Fruit fly (Drosophila melanogaster) whole organism, wandering third instar larva: ENCODE data around the gene Atac3.

Experiments used
- Abd-B ChIP-seq: fragments of >200 bp; optimal IDR thresholded peaks from 2 replicates; lab custom pipeline; 2017; ENCODE audit warnings: missing biosample characterization, missing genetic modification characterization
- CG32264 ChIP-seq: fragments of 200-800 bp; sonication (Bioruptor generic); optimal IDR thresholded peaks from 2 replicates; lab custom pipeline; 2016; ENCODE audit warnings: missing biosample characterization, missing genetic modification characterization
- CG9705 ChIP-seq: fragments of 200-800 bp; sonication (Bioruptor generic); optimal IDR thresholded peaks from 2 replicates; lab custom pipeline; 2018; ENCODE audit warnings: missing biosample characterization, mild to moderate bottlenecking, missing genetic modification characterization
- CrebA ChIP-seq: fragments of 200-800 bp; sonication (Bioruptor generic); optimal IDR thresholded peaks from 2 replicates; lab custom pipeline; 2016; ENCODE audit warnings: missing biosample characterization, mild to moderate bottlenecking, missing genetic modification characterization, borderline replicate concordance
- Dfd ChIP-seq: fragments of >200 bp; optimal IDR thresholded peaks from 2 replicates; lab custom pipeline; 2017; ENCODE audit warnings: missing biosample characterization, missing genetic modification characterization
- Dif ChIP-seq: fragments of 200-275, 200-300 bp; sonication (Bioruptor generic); optimal IDR thresholded peaks from 2 replicates; lab custom pipeline; 2018; ENCODE audit warnings: missing biosample characterization, missing genetic modification characterization; ENCODE audit not compliant: partially characterized antibody
- GATAd ChIP-seq: sonication (Bioruptor generic); optimal IDR thresholded peaks from 2 replicates; lab custom pipeline; 2016; ENCODE audit warnings: missing biosample characterization, missing genetic modification characterization
- HLH106 ChIP-seq: fragments of 200-800 bp; optimal IDR thresholded peaks from 3 replicates; lab custom pipeline; 2019; ENCODE audit warnings: missing biosample characterization, mild to moderate bottlenecking, missing genetic modification characterization, moderate library complexity
- Hnf4 ChIP-seq: fragments of 200-800 bp; sonication (Bioruptor generic); optimal IDR thresholded peaks from 2 replicates; lab custom pipeline; 2016; ENCODE audit warnings: missing biosample characterization, mild to moderate bottlenecking, missing genetic modification characterization
- Hr78 ChIP-seq: fragments of >200 bp; optimal IDR thresholded peaks from 2 replicates; lab custom pipeline; 2017; ENCODE audit warnings: missing biosample characterization, missing genetic modification characterization
- Mio ChIP-seq: sonication (Bioruptor generic); optimal IDR thresholded peaks from 2 replicates; lab custom pipeline; 2016; ENCODE audit warnings: missing biosample characterization, missing genetic modification characterization
- N ChIP-seq: fragments of >200 bp; optimal IDR thresholded peaks from 2 replicates; lab custom pipeline; 2018; ENCODE audit warnings: missing biosample characterization, missing external identifiers, missing genetic modification characterization
- OdsH ChIP-seq: fragments of 200-800 bp; sonication (Bioruptor generic); optimal IDR thresholded peaks from 2 replicates; lab custom pipeline; 2016; ENCODE audit warnings: missing biosample characterization, mild to moderate bottlenecking, missing genetic modification characterization
- Rel ChIP-seq, 2 experiments: fragments of 200-800 bp; sonication (Bioruptor generic) in 1 of 2; optimal IDR thresholded peaks; 2 replicates in 1 of 2; 3 replicates in 1 of 2; lab custom pipeline; 2016 to 2019; ENCODE audit warnings: mild to moderate bottlenecking in 2 of 2, missing biosample characterization in 2 of 2, missing genetic modification characterization in 2 of 2, moderate library complexity in 1 of 2
- Vsx2 ChIP-seq: fragments of 200-300, 225-300 bp; sonication (Bioruptor generic); optimal IDR thresholded peaks from 2 replicates; lab custom pipeline; 2018; ENCODE audit warnings: missing biosample characterization, missing genetic modification characterization; ENCODE audit not compliant: partially characterized antibody
- br ChIP-seq: fragments of 200-800 bp; sonication (Bioruptor generic); optimal IDR thresholded peaks from 2 replicates; lab custom pipeline; 2016; ENCODE audit warnings: missing biosample characterization, missing genetic modification characterization
- brk ChIP-seq: fragments of 200-800 bp; sonication (Bioruptor generic); optimal IDR thresholded peaks from 2 replicates; lab custom pipeline; 2016; ENCODE audit warnings: missing biosample characterization, mild to moderate bottlenecking, missing genetic modification characterization
- dl ChIP-seq, 2 experiments: fragments of 175-275, 200-275 bp in 1 of 2; fragments of 200-275 bp in 1 of 2; sonication (Bioruptor generic); optimal IDR thresholded peaks; lab custom pipeline; 2018; ENCODE audit warnings: mild to moderate bottlenecking in 2 of 2, missing biosample characterization in 2 of 2, missing genetic modification characterization in 2 of 2, moderate library complexity in 2 of 2; ENCODE audit not compliant: partially characterized antibody in 2 of 2, insufficient read depth in 1 of 2
- dmrt93B ChIP-seq: fragments of 200-800 bp; sonication (Bioruptor generic); optimal IDR thresholded peaks from 2 replicates; lab custom pipeline; 2018; ENCODE audit warnings: missing biosample characterization, mild to moderate bottlenecking, missing genetic modification characterization
- dsf ChIP-seq: sonication (Bioruptor generic); optimal IDR thresholded peaks from 2 replicates; lab custom pipeline; 2016; ENCODE audit warnings: missing biosample characterization, missing genetic modification characterization, borderline replicate concordance
- ey ChIP-seq: fragments of 200-800 bp; sonication (Bioruptor generic); optimal IDR thresholded peaks from 2 replicates; lab custom pipeline; 2016; ENCODE audit warnings: missing biosample characterization, missing genetic modification characterization
- fru ChIP-seq: fragments of 200-800 bp; sonication (Bioruptor generic); optimal IDR thresholded peaks from 3 replicates; lab custom pipeline; 2016; ENCODE audit warnings: missing biosample characterization, mild to moderate bottlenecking, missing genetic modification characterization
- h ChIP-seq: fragments of 200-800 bp; sonication (Bioruptor generic); optimal IDR thresholded peaks from 3 replicates; lab custom pipeline; 2016; ENCODE audit warnings: missing biosample characterization, mild to moderate bottlenecking, missing genetic modification characterization
- jim ChIP-seq: fragments of 175-275, 200-325 bp; sonication (Bioruptor generic); optimal IDR thresholded peaks from 2 replicates; lab custom pipeline; 2016; ENCODE audit warnings: missing biosample characterization, mild to moderate bottlenecking, missing genetic modification characterization
- lola ChIP-seq: fragments of >200 bp; optimal IDR thresholded peaks from 2 replicates; lab custom pipeline; 2017; ENCODE audit warnings: missing biosample characterization, missing genetic modification characterization
- pan ChIP-seq: fragments of >200 bp; optimal IDR thresholded peaks from 2 replicates; lab custom pipeline; 2017
- psq ChIP-seq: fragments of 200-800 bp; sonication (Bioruptor generic); optimal IDR thresholded peaks from 3 replicates; lab custom pipeline; 2017; ENCODE audit warnings: missing biosample characterization, mild to moderate bottlenecking, missing genetic modification characterization, moderate library complexity
- rgr ChIP-seq: fragments of 200-800 bp; sonication (Bioruptor generic); optimal IDR thresholded peaks from 3 replicates; lab custom pipeline; 2016; ENCODE audit warnings: missing biosample characterization, mild to moderate bottlenecking, missing genetic modification characterization
- sage ChIP-seq: fragments of 200-800 bp; sonication (Bioruptor generic); optimal IDR thresholded peaks from 2 replicates; lab custom pipeline; 2016; ENCODE audit warnings: missing biosample characterization, mild to moderate bottlenecking, missing genetic modification characterization
- sv ChIP-seq: fragments of 200-800 bp; sonication (Bioruptor generic); optimal IDR thresholded peaks from 3 replicates; lab custom pipeline; 2016; ENCODE audit warnings: missing biosample characterization, missing genetic modification characterization
- tai ChIP-seq: sonication (Bioruptor generic); optimal IDR thresholded peaks from 2 replicates; lab custom pipeline; 2016; ENCODE audit warnings: missing biosample characterization, missing genetic modification characterization
- usp ChIP-seq: fragments of >200 bp; optimal IDR thresholded peaks from 2 replicates; lab custom pipeline; 2017; ENCODE audit warnings: missing biosample characterization, missing genetic modification characterization
- woc ChIP-seq: sonication (Bioruptor generic); optimal IDR thresholded peaks from 2 replicates; lab custom pipeline; 2016; ENCODE audit warnings: missing biosample characterization, mild to moderate bottlenecking, missing genetic modification characterization

The Atac3 gene

dm6 chr3L:361201-361600 is 33.4 kb upstream of the Atac3 start, which contains the start of the genes Cdc5 and CG1233:
Gene Cdc5, minus strand, starts transcription at chr3L:361383.
Gene CG1233, plus strand, starts transcription at chr3L:361472.
- TF ChIP-seq woc (GFP tag; lab: Kevin White, UChicago) (no peak), CrebA (GFP tag; lab: Kevin White, UChicago) (no peak), pan (lab: Kevin White, UChicago) (no peak), psq (GFP tag; lab: Kevin White, UChicago) (no peak), sage (GFP tag; lab: Kevin White, UChicago) (no peak), CG9705 (GFP tag; lab: Kevin White, UChicago) (no peak), Dfd (GFP tag; lab: Kevin White, UChicago) (no peak), sv (GFP tag; lab: Kevin White, UChicago) (peak; percentile 16), HLH106 (tag; lab: Kevin White, UChicago) (no peak), dl (GFP tag; optimal IDR thresholded peaks at IDR 0.05; lab: Kevin White, UChicago; ENCODE audit: insufficient read depth in 1 of 2, partially characterized antibody in 2 of 2) (peak in 1 of 2 experiments; percentile 76), OdsH (GFP tag; lab: Kevin White, UChicago) (no peak), GATAd (GFP tag; lab: Kevin White, UChicago) (no peak), fru (GFP tag; lab: Kevin White, UChicago) (no peak), N (GFP tag; lab: Kevin White, UChicago) (no peak), tai (GFP tag; lab: Kevin White, UChicago) (no peak), Vsx2 (GFP tag; lab: Kevin White, UChicago) (peak; percentile 99), Mio (GFP tag; lab: Kevin White, UChicago) (no peak), Dif (peak; percentile 98), Hr78 (GFP tag; lab: Kevin White, UChicago) (no peak), lola (GFP tag; lab: Kevin White, UChicago) (no peak), br (GFP tag; lab: Kevin White, UChicago) (no peak), usp (GFP tag; lab: Kevin White, UChicago) (no peak)
- TF ChIP-seq, all 38 proteins: peak for 4

dm6 chr3L:357681-358080 is 29.9 kb upstream of the Atac3 start, which contains the start of gene Roc1b:
Gene Roc1b, plus strand, starts transcription at chr3L:357981.
- TF ChIP-seq Abd-B (GFP tag; lab: Kevin White, UChicago) (no peak), brk (no peak), dmrt93B (GFP tag; lab: Kevin White, UChicago) (no peak), ey (no peak), pan (lab: Kevin White, UChicago) (no peak), lola (GFP tag; lab: Kevin White, UChicago) (no peak), GATAd (GFP tag; lab: Kevin White, UChicago) (no peak), jim (no peak), dsf (no peak), Hnf4 (no peak), Dfd (GFP tag; lab: Kevin White, UChicago) (no peak), usp (GFP tag; lab: Kevin White, UChicago) (no peak), CG32264 (GFP tag; lab: Kevin White, UChicago) (no peak), psq (GFP tag; lab: Kevin White, UChicago) (no peak), sage (GFP tag; lab: Kevin White, UChicago) (no peak), rgr (GFP tag; lab: Kevin White, UChicago) (no peak)

dm6 chr3L:356016-356472 is 28.3 kb upstream of the Atac3 start, which contains the start of gene CG1231:
Gene CG1231, plus strand, starts transcription at chr3L:356422.
- TF ChIP-seq dl (GFP tag; optimal IDR thresholded peaks at IDR 0.05; lab: Kevin White, UChicago; ENCODE audit: insufficient read depth in 1 of 2, partially characterized antibody in 2 of 2) (no peak), h (no peak), rgr (GFP tag; lab: Kevin White, UChicago) (no peak), CG9705 (GFP tag; lab: Kevin White, UChicago) (no peak), woc (GFP tag; lab: Kevin White, UChicago) (no peak), br (GFP tag; lab: Kevin White, UChicago) (no peak), ey (no peak), Abd-B (GFP tag; lab: Kevin White, UChicago) (no peak), Vsx2 (GFP tag; lab: Kevin White, UChicago) (no peak), brk (no peak), CrebA (GFP tag; lab: Kevin White, UChicago) (no peak), Rel (GFP tag; optimal IDR thresholded peaks at IDR 0.05; lab: Kevin White, UChicago) (no peak), Rel (tag; optimal IDR thresholded peaks at IDR 0.05; lab: Kevin White, UChicago) (no peak), CG32264 (GFP tag; lab: Kevin White, UChicago) (no peak), pan (lab: Kevin White, UChicago) (no peak), jim (no peak), fru (GFP tag; lab: Kevin White, UChicago) (no peak), N (GFP tag; lab: Kevin White, UChicago) (no peak), lola (GFP tag; lab: Kevin White, UChicago) (no peak), Hr78 (GFP tag; lab: Kevin White, UChicago) (no peak)
